Worm (Caenorhabditis elegans) whole organism, L2 larva: Measurements from ENCODE around the gene ZK1307.4.

ENCODE experiments used
- R02D3.7 ChIP-seq: fragments of 150-350 bp; optimal IDR thresholded peaks from 2 replicates; lab custom pipeline; 2014; ENCODE audit warnings: missing biosample characterization, missing genetic modification characterization
- ZK546.5 ChIP-seq: sonication (generic microtip); optimal IDR thresholded peaks from 2 replicates; lab custom pipeline; 2017; ENCODE audit warnings: missing biosample characterization, missing genetic modification characterization
- alr-1 ChIP-seq: fragments of 150-350 bp; optimal IDR thresholded peaks from 2 replicates; lab custom pipeline; 2014; ENCODE audit warnings: missing biosample characterization, missing genetic modification characterization
- aly-2 ChIP-seq: fragments of 150-350 bp; optimal IDR thresholded peaks from 2 replicates; lab custom pipeline; 2014; ENCODE audit warnings: missing biosample characterization, missing genetic modification characterization
- ama-1 ChIP-seq: fragments of 150-350 bp; optimal IDR thresholded peaks from 2 replicates; lab custom pipeline; 2018; ENCODE audit warnings: inconsistent platforms
- blmp-1 ChIP-seq: sonication (generic microtip); optimal IDR thresholded peaks from 2 replicates; lab custom pipeline; 2017; ENCODE audit warnings: missing genetic modification characterization, mild to moderate bottlenecking, missing compliant biosample characterization, antibody characterized with exemption, moderate library complexity; ENCODE audit not compliant: insufficient read depth
- ceh-16 ChIP-seq: fragments of 150-350 bp; optimal IDR thresholded peaks from 2 replicates; lab custom pipeline; 2014; ENCODE audit warnings: missing biosample characterization, missing genetic modification characterization
- ceh-82 ChIP-seq: fragments of 150-350 bp; optimal IDR thresholded peaks from 2 replicates; lab custom pipeline; 2014; ENCODE audit warnings: missing biosample characterization, missing genetic modification characterization
- crh-2 ChIP-seq: sonication (generic microtip); optimal IDR thresholded peaks from 2 replicates; lab custom pipeline; 2017; ENCODE audit warnings: missing biosample characterization, missing genetic modification characterization
- dmd-4 ChIP-seq: sonication (generic microtip); optimal IDR thresholded peaks from 2 replicates; lab custom pipeline; 2017; ENCODE audit warnings: missing biosample characterization, missing genetic modification characterization
- egl-27 ChIP-seq: sonication (generic microtip); optimal IDR thresholded peaks from 3 replicates; lab custom pipeline; 2017; ENCODE audit warnings: missing biosample characterization, missing genetic modification reagents, missing genetic modification characterization
- elt-1 ChIP-seq: fragments of 150-350 bp; optimal IDR thresholded peaks from 2 replicates; lab custom pipeline; 2014; ENCODE audit warnings: missing biosample characterization, missing genetic modification characterization
- gmeb-1 ChIP-seq: fragments of 150-350 bp; optimal IDR thresholded peaks from 2 replicates; lab custom pipeline; 2014; ENCODE audit warnings: missing biosample characterization, missing genetic modification characterization
- lin-11 ChIP-seq: fragments of 150-350 bp; sonication (generic microtip); optimal IDR thresholded peaks from 2 replicates; lab custom pipeline; 2014; ENCODE audit warnings: missing biosample characterization, missing genetic modification characterization, inconsistent platforms, mixed read lengths
- lin-13 ChIP-seq: fragments of 150-350 bp; optimal IDR thresholded peaks from 2 replicates; lab custom pipeline; 2014; ENCODE audit warnings: missing biosample characterization, missing genetic modification reagents, missing genetic modification characterization
- lin-39 ChIP-seq: fragments of 150-350 bp; optimal IDR thresholded peaks from 2 replicates; lab custom pipeline; 2014; ENCODE audit warnings: missing biosample characterization, missing genetic modification reagents, missing genetic modification characterization
- lsy-2 ChIP-seq, 2 experiments: fragments of 150-350 bp in 1 of 2; sonication (generic microtip) in 1 of 2; optimal IDR thresholded peaks; 2 replicates each; lab custom pipeline; 2014 to 2017; ENCODE audit warnings: missing biosample characterization in 2 of 2, missing genetic modification characterization in 2 of 2
- mbf-1 ChIP-seq: sonication (generic microtip); optimal IDR thresholded peaks from 2 replicates; lab custom pipeline; 2017; ENCODE audit warnings: missing biosample characterization, missing genetic modification characterization
- mdl-1 ChIP-seq, 2 experiments: fragments of 150-350 bp in 1 of 2; sonication (generic microtip) in 1 of 2; optimal IDR thresholded peaks; 2 replicates each; lab custom pipeline; 2017; ENCODE audit warnings: missing biosample characterization in 2 of 2, missing genetic modification characterization in 2 of 2
- nhr-12 ChIP-seq: fragments of 150-350 bp; optimal IDR thresholded peaks from 2 replicates; lab custom pipeline; 2014; ENCODE audit warnings: missing biosample characterization, missing genetic modification characterization
- nhr-129 ChIP-seq: fragments of 150-350 bp; optimal IDR thresholded peaks from 2 replicates; lab custom pipeline; 2014; ENCODE audit warnings: missing biosample characterization, missing genetic modification characterization
- nhr-21 ChIP-seq: fragments of 150-350 bp; optimal IDR thresholded peaks from 2 replicates; lab custom pipeline; 2014; ENCODE audit warnings: missing biosample characterization, missing genetic modification characterization
- nhr-23 ChIP-seq: fragments of 150-350 bp; optimal IDR thresholded peaks from 2 replicates; lab custom pipeline; 2014; ENCODE audit warnings: missing biosample characterization, missing genetic modification reagents, missing genetic modification characterization
- nhr-237 ChIP-seq: fragments of 150-350 bp; optimal IDR thresholded peaks from 2 replicates; lab custom pipeline; 2014; ENCODE audit warnings: missing biosample characterization, missing genetic modification characterization
- nhr-25 ChIP-seq: fragments of 150-350 bp; sonication (generic microtip); optimal IDR thresholded peaks from 3 replicates; lab custom pipeline; 2014; ENCODE audit warnings: missing biosample characterization, missing genetic modification characterization
- nhr-6 ChIP-seq: fragments of 150-350 bp; optimal IDR thresholded peaks from 2 replicates; lab custom pipeline; 2014; ENCODE audit warnings: missing biosample characterization, missing genetic modification characterization
- sem-4 ChIP-seq: fragments of 150-350 bp; optimal IDR thresholded peaks from 2 replicates; lab custom pipeline; 2014; ENCODE audit warnings: missing biosample characterization, missing genetic modification reagents, missing genetic modification characterization
- skn-1 ChIP-seq: sonication (generic microtip); optimal IDR thresholded peaks from 2 replicates; lab custom pipeline; 2017; ENCODE audit warnings: missing biosample characterization, missing genetic modification characterization
- sma-3 ChIP-seq: sonication (generic microtip); optimal IDR thresholded peaks from 2 replicates; lab custom pipeline; 2016; ENCODE audit warnings: missing genetic modification reagents, missing genetic modification characterization, missing compliant biosample characterization
- sma-9 ChIP-seq, 2 experiments: fragments of 150-350 bp in 1 of 2; sonication (generic microtip) in 1 of 2; optimal IDR thresholded peaks; 2 replicates each; lab custom pipeline; 2014 to 2016; ENCODE audit warnings: missing genetic modification characterization in 2 of 2, mild to moderate bottlenecking in 1 of 2, missing biosample characterization in 1 of 2, missing compliant biosample characterization in 1 of 2, missing genetic modification reagents in 1 of 2, moderate library complexity in 1 of 2
- snpc-4 ChIP-seq: fragments of 150-350 bp; optimal IDR thresholded peaks from 2 replicates; lab custom pipeline; 2014; ENCODE audit warnings: missing biosample characterization, missing genetic modification characterization
- unc-39 ChIP-seq: fragments of 150-350 bp; optimal IDR thresholded peaks from 2 replicates; lab custom pipeline; 2014; ENCODE audit warnings: missing biosample characterization, missing genetic modification characterization
- unc-55 ChIP-seq: fragments of 150-350 bp; sonication (generic microtip); optimal IDR thresholded peaks from 3 replicates; lab custom pipeline; 2014; ENCODE audit warnings: missing biosample characterization, missing genetic modification reagents, missing genetic modification characterization
- unc-62 ChIP-seq: fragments of 150-350 bp; optimal IDR thresholded peaks from 2 replicates; lab custom pipeline; 2014; ENCODE audit warnings: missing biosample characterization, missing genetic modification reagents, missing genetic modification characterization
- zag-1 ChIP-seq: fragments of 150-350 bp; optimal IDR thresholded peaks from 2 replicates; lab custom pipeline; 2014; ENCODE audit warnings: missing biosample characterization, missing genetic modification characterization
- ztf-1 ChIP-seq: fragments of 200-800 bp; sonication (Bioruptor generic); conservative IDR thresholded peaks from 2 replicates; pipeline ENCODE4 v1.3.6; 2022; ENCODE audit warnings: missing genetic modification characterization, missing compliant biosample characterization
- ztf-11 ChIP-seq: sonication (generic microtip); optimal IDR thresholded peaks from 2 replicates; lab custom pipeline; 2017; ENCODE audit warnings: missing biosample characterization, missing genetic modification characterization
- ztf-4 ChIP-seq: fragments of 150-350 bp; optimal IDR thresholded peaks from 2 replicates; lab custom pipeline; 2014; ENCODE audit warnings: missing biosample characterization, missing genetic modification characterization

Gene ZK1307.4

DNA sequence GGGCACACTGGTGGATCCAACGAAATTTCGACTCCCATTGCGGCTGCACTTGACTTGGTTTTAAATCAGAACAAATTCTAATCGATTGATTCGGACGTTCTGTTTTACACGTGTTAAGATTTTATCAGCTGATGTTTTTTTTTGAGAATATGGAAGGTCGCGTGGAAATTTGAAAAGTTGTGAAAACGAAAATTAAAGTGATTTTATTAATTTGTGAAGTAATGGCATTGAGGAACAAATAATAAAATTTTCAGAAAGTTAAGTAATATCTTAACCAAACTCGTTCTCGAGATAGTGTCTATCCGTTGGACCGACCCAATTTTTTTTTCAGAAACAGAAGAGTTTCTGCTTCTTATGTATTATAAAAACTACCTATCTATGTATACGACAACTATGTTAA is at the start of gene ZK1307.4:
Gene ZK1307.4, minus strand, starts transcription at position 101 of the 400 bp plus-strand sequence.
- TF ChIP-seq snpc-4 (tag; lab: Kevin White, UChicago) = no peak
- TF ChIP-seq sem-4 (tag; lab: Kevin White, UChicago) = no peak
- no peak for TF ChIP-seq sma-9 (GFP tag; optimal IDR thresholded peaks at IDR 0.05; lab: Kevin White, UChicago)
- no peak for TF ChIP-seq sma-9 (tag; optimal IDR thresholded peaks at IDR 0.05; lab: Kevin White, UChicago)
- no peak for TF ChIP-seq ztf-1 (GFP tag; lab: Robert Waterston, UW)
- no peak for TF ChIP-seq mdl-1 (tag; optimal IDR thresholded peaks at IDR 0.05; lab: Kevin White, UChicago)
- no peak for TF ChIP-seq elt-1 (tag; lab: Kevin White, UChicago)
- TF ChIP-seq sma-3 (GFP tag; lab: Kevin White, UChicago) = no peak
- TF ChIP-seq lin-11 (tag; lab: Kevin White, UChicago) = no peak
- no peak for TF ChIP-seq mbf-1

DNA sequence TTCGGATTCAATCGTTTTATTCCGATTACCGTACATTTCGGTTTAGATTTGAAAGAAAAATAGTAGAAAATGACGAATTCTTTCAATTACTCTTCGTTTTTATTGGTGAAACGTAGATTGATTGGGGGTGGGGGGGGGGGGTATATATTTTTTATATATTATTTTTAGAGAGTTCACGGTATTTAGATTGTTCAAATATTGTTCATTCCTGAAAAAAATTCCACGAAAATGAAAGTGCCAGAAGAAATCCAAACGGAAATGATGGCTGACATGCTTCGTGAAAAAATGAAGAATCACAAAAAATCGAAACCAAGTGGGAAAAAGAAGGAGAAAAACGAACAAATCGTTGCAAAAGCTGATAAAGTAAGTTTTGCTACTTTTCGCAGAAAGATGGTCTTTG is 48.8 kb upstream of the ZK1307.4 start, which contains the start of the genes Y53C12A.8 and Y53C12A.7:
Gene Y53C12A.8, minus strand, starts transcription at position 101 of the 400 bp plus-strand sequence.
Gene Y53C12A.7, plus strand, starts transcription at position 181 of the 400 bp plus-strand sequence.
- TF ChIP-seq ztf-4 (tag; lab: Kevin White, UChicago) (no peak), skn-1 (tag; lab: Kevin White, UChicago) (no peak), sma-3 (GFP tag; lab: Kevin White, UChicago) (no peak), nhr-6 (no peak), nhr-129 (tag; lab: Kevin White, UChicago) (no peak), dmd-4 (tag; lab: Kevin White, UChicago) (no peak), R02D3.7 (no peak), ama-1 (lab: Kevin White, UChicago) (no peak), blmp-1 (tag; lab: Kevin White, UChicago) (no peak), mdl-1 (tag; optimal IDR thresholded peaks at IDR 0.05; lab: Kevin White, UChicago) (no peak), nhr-23 (no peak), unc-55 (GFP tag; lab: Kevin White, UChicago) (no peak), ceh-82 (tag; lab: Kevin White, UChicago) (no peak), lin-13 (GFP tag; lab: Kevin White, UChicago) (no peak), lsy-2 (tag; optimal IDR thresholded peaks at IDR 0.05; lab: Kevin White, UChicago) (no peak), gmeb-1 (tag; lab: Kevin White, UChicago) (no peak), nhr-237 (tag; lab: Kevin White, UChicago) (no peak), nhr-21 (tag; lab: Kevin White, UChicago) (no peak), nhr-12 (no peak)

DNA sequence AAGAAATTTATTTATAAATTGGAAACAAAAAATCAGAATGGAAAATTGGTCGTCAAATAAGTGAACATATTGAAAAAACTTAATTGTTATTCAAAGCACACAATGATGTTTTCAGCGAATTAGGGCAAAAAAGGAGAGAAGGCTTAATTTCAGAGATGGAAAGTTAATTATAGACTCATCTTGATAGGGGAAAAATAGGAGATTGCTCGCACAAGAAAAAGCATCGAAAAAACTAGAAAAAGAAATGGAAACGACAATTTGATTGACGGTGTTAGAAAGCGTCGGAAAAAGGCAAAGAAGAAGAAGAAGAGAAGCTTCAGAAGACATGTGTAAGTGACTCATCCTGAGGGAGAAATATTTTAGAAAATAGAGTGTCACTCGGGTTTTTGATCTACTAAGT is 44.3 kb upstream of the ZK1307.4 start:
- no peak for TF ChIP-seq ZK546.5
- TF ChIP-seq alr-1 = no peak
- TF ChIP-seq lin-39 (tag; lab: Kevin White, UChicago) = no peak
- TF ChIP-seq unc-39 (tag; lab: Kevin White, UChicago) = no peak
- no peak for TF ChIP-seq ama-1 (lab: Kevin White, UChicago)
- TF ChIP-seq mdl-1 (tag; optimal IDR thresholded peaks at IDR 0.05; lab: Kevin White, UChicago) = no peak
- TF ChIP-seq egl-27 (tag; lab: Kevin White, UChicago) = no peak
- no peak for TF ChIP-seq lin-13 (GFP tag; lab: Kevin White, UChicago)
- TF ChIP-seq aly-2 (tag; lab: Kevin White, UChicago) = no peak
- TF ChIP-seq ceh-16 (tag; lab: Kevin White, UChicago) = no peak
- no peak for TF ChIP-seq nhr-6
- TF ChIP-seq elt-1 (tag; lab: Kevin White, UChicago) = no peak
- peak; percentile 15 for TF ChIP-seq sma-9 (GFP tag; optimal IDR thresholded peaks at IDR 0.05; lab: Kevin White, UChicago)
- TF ChIP-seq sma-9 (tag; optimal IDR thresholded peaks at IDR 0.05; lab: Kevin White, UChicago) = no peak
- peak in 1 of 2 experiments; percentile 30 for TF ChIP-seq lsy-2 (tag; optimal IDR thresholded peaks at IDR 0.05; lab: Kevin White, UChicago)
- peak; percentile 7 for TF ChIP-seq zag-1 (tag; lab: Kevin White, UChicago)
- TF ChIP-seq ztf-11 (tag; lab: Kevin White, UChicago) = no peak
- no peak for TF ChIP-seq unc-62 (GFP tag; lab: Kevin White, UChicago)
- no peak for TF ChIP-seq blmp-1 (tag; lab: Kevin White, UChicago)
- no peak for TF ChIP-seq crh-2
- TF ChIP-seq nhr-25 (tag; lab: Kevin White, UChicago) = no peak
- TF ChIP-seq nhr-12 = no peak
- no peak for TF ChIP-seq ztf-1 (GFP tag; lab: Robert Waterston, UW)
